Worm (Caenorhabditis elegans) whole organism, L1 larva: ENCODE results near the gene F44E2.10.

Source experiments
- Y116A8C.19 ChIP-seq: sonication (generic microtip); optimal IDR thresholded peaks from 2 replicates; lab custom pipeline; 2016; ENCODE audit warnings: missing compliant biosample characterization, missing genetic modification characterization, borderline replicate concordance
- aly-2 ChIP-seq: fragments of 150-350 bp; optimal IDR thresholded peaks from 2 replicates; lab custom pipeline; 2014; ENCODE audit warnings: missing biosample characterization, missing genetic modification characterization
- blmp-1 ChIP-seq: fragments of 150-350 bp; optimal IDR thresholded peaks from 2 replicates; lab custom pipeline; 2014; ENCODE audit warnings: missing biosample characterization, missing genetic modification characterization
- ceh-63 ChIP-seq: fragments of 200-800 bp; sonication (Bioruptor generic); optimal IDR thresholded peaks from 2 replicates; lab custom pipeline; 2018; ENCODE audit warnings: mild to moderate bottlenecking, missing genetic modification characterization, missing compliant biosample characterization
- ceh-82 ChIP-seq, 3 experiments: fragments of 150-350 bp in 1 of 3; sonication (generic microtip) in 2 of 3; optimal IDR thresholded peaks; 2 replicates each; lab custom pipeline; 2014 to 2017; ENCODE audit warnings: missing biosample characterization in 3 of 3, missing genetic modification characterization in 3 of 3
- ceh-88 ChIP-seq: fragments of 200-800 bp; sonication (Bioruptor generic); IDR thresholded peaks from 2 replicates; pipeline ENCODE4 v1.3.6; 2022; ENCODE audit warnings: missing genetic modification characterization, missing compliant biosample characterization
- dpl-1 ChIP-seq, 3 experiments: fragments of 150-350 bp in 2 of 3; sonication (generic microtip) in 1 of 3; optimal IDR thresholded peaks; 2 replicates each; lab custom pipeline; 2014 to 2017; ENCODE audit warnings: missing biosample characterization in 3 of 3, missing genetic modification characterization in 3 of 3, missing genetic modification reagents in 3 of 3
- egl-27 ChIP-seq, 2 experiments: fragments of 150-350 bp in 1 of 2; sonication (generic microtip); optimal IDR thresholded peaks; 3 replicates each; lab custom pipeline; 2017 to 2018; ENCODE audit warnings: missing biosample characterization in 2 of 2, missing genetic modification characterization in 2 of 2, missing genetic modification reagents in 2 of 2
- elt-3 ChIP-seq, 6 experiments: fragments of 150-350 bp in 1 of 6; sonication (generic microtip); optimal IDR thresholded peaks; 2 replicates each; lab custom pipeline; 2017 to 2018; ENCODE audit warnings: missing biosample characterization in 6 of 6, missing genetic modification characterization in 6 of 6, inconsistent platforms in 1 of 6
- ets-5 ChIP-seq: fragments of 200-800 bp; sonication (Bioruptor generic); IDR thresholded peaks from 2 replicates; pipeline ENCODE4 v1.3.6; 2022; ENCODE audit warnings: missing genetic modification characterization, missing compliant biosample characterization
- fkh-10 ChIP-seq: sonication (generic microtip); optimal IDR thresholded peaks from 2 replicates; lab custom pipeline; 2017; ENCODE audit warnings: missing biosample characterization, missing genetic modification reagents, missing genetic modification characterization
- fkh-4 ChIP-seq: sonication (generic microtip); optimal IDR thresholded peaks from 2 replicates; lab custom pipeline; 2016; ENCODE audit warnings: missing compliant biosample characterization, missing genetic modification characterization, borderline replicate concordance
- grh-1 ChIP-seq: fragments of 200-800 bp; sonication (Bioruptor generic); IDR thresholded peaks from 2 replicates; pipeline ENCODE4 v1.3.6; 2022; ENCODE audit warnings: missing genetic modification reagents, missing genetic modification characterization, missing compliant biosample characterization
- hlh-17 ChIP-seq: fragments of 200-800 bp; sonication (Bioruptor generic); optimal IDR thresholded peaks from 2 replicates; lab custom pipeline; 2018; ENCODE audit warnings: missing genetic modification characterization, mild to moderate bottlenecking, missing compliant biosample characterization, moderate library complexity, borderline replicate concordance
- hlh-4 ChIP-seq: sonication (generic microtip); optimal IDR thresholded peaks from 2 replicates; lab custom pipeline; 2016; ENCODE audit warnings: mild to moderate bottlenecking, missing genetic modification characterization, missing compliant biosample characterization
- irx-1 ChIP-seq: sonication (generic microtip); optimal IDR thresholded peaks from 2 replicates; lab custom pipeline; 2016; ENCODE audit warnings: missing genetic modification characterization, missing compliant biosample characterization
- lin-13 ChIP-seq: fragments of 150-350 bp; optimal IDR thresholded peaks from 2 replicates; lab custom pipeline; 2014; ENCODE audit warnings: missing biosample characterization, missing genetic modification reagents, missing genetic modification characterization
- lin-14 ChIP-seq: fragments of 200-800 bp; sonication (Bioruptor generic); optimal IDR thresholded peaks from 2 replicates; lab custom pipeline; 2018; ENCODE audit warnings: mild to moderate bottlenecking, missing genetic modification characterization, moderate library complexity, missing compliant biosample characterization
- lin-15B ChIP-seq: fragments of 150-350 bp; sonication (generic microtip); optimal IDR thresholded peaks from 3 replicates; lab custom pipeline; 2014; ENCODE audit warnings: missing biosample characterization, missing genetic modification characterization
- lsy-2 ChIP-seq, 2 experiments: fragments of 150-350 bp; optimal IDR thresholded peaks; 2 replicates each; lab custom pipeline; 2014; ENCODE audit warnings: missing biosample characterization in 2 of 2, missing genetic modification characterization in 2 of 2
- mdl-1 ChIP-seq, 2 experiments: fragments of 150-350 bp; optimal IDR thresholded peaks; 2 replicates each; lab custom pipeline; 2014 to 2017; ENCODE audit warnings: missing biosample characterization in 2 of 2, missing genetic modification characterization in 2 of 2, inconsistent platforms in 1 of 2
- mef-2 ChIP-seq: fragments of 150-350 bp; optimal IDR thresholded peaks from 2 replicates; lab custom pipeline; 2014; ENCODE audit warnings: missing biosample characterization, missing genetic modification characterization
- mep-1 ChIP-seq: fragments of 150-350 bp; optimal IDR thresholded peaks from 2 replicates; lab custom pipeline; 2014; ENCODE audit warnings: missing biosample characterization, missing genetic modification characterization
- nhr-11 ChIP-seq: fragments of 150-350 bp; optimal IDR thresholded peaks from 2 replicates; lab custom pipeline; 2014; ENCODE audit warnings: missing biosample characterization, missing genetic modification characterization
- nhr-19 ChIP-seq: fragments of 200-800 bp; sonication (Bioruptor generic); conservative IDR thresholded peaks from 2 replicates; pipeline ENCODE4 v1.3.6; 2022; ENCODE audit warnings: missing genetic modification characterization, missing compliant biosample characterization
- nhr-20 ChIP-seq: sonication (generic microtip); optimal IDR thresholded peaks from 2 replicates; lab custom pipeline; 2016; ENCODE audit warnings: mild to moderate bottlenecking, missing genetic modification characterization, missing compliant biosample characterization
- nhr-237 ChIP-seq: fragments of 150-350 bp; optimal IDR thresholded peaks from 2 replicates; lab custom pipeline; 2014; ENCODE audit warnings: missing biosample characterization, missing genetic modification characterization
- nhr-47 ChIP-seq: sonication (generic microtip); optimal IDR thresholded peaks from 2 replicates; lab custom pipeline; 2016; ENCODE audit warnings: mild to moderate bottlenecking, missing genetic modification characterization, moderate library complexity, missing compliant biosample characterization
- nhr-84 ChIP-seq: sonication (generic microtip); optimal IDR thresholded peaks from 2 replicates; lab custom pipeline; 2017; ENCODE audit warnings: missing biosample characterization, missing genetic modification characterization
- pag-3 ChIP-seq: sonication (generic microtip); optimal IDR thresholded peaks from 2 replicates; lab custom pipeline; 2017; ENCODE audit warnings: missing genetic modification characterization, mild to moderate bottlenecking, missing compliant biosample characterization, antibody characterized with exemption, borderline replicate concordance; ENCODE audit not compliant: insufficient read depth
- skn-1 ChIP-seq: fragments of 150-350 bp; optimal IDR thresholded peaks from 2 replicates; lab custom pipeline; 2014; ENCODE audit warnings: missing biosample characterization, missing genetic modification characterization
- sox-4 ChIP-seq: sonication (generic microtip); optimal IDR thresholded peaks from 2 replicates; lab custom pipeline; 2016; ENCODE audit warnings: missing genetic modification characterization, missing compliant biosample characterization
- sptf-1 ChIP-seq: fragments of 150-350 bp; optimal IDR thresholded peaks from 2 replicates; lab custom pipeline; 2014; ENCODE audit warnings: missing biosample characterization, missing genetic modification characterization
- tbx-2 ChIP-seq: sonication (generic microtip); optimal IDR thresholded peaks from 2 replicates; lab custom pipeline; 2016; ENCODE audit warnings: missing genetic modification characterization, missing compliant biosample characterization
- unc-130 ChIP-seq: fragments of 150-350 bp; optimal IDR thresholded peaks from 2 replicates; lab custom pipeline; 2017; ENCODE audit warnings: missing biosample characterization, missing genetic modification characterization, inconsistent platforms
- unc-86 ChIP-seq: sonication (generic microtip); optimal IDR thresholded peaks from 2 replicates; lab custom pipeline; 2016; ENCODE audit warnings: missing genetic modification characterization, missing compliant biosample characterization
- unc-98 ChIP-seq: fragments of 200-800 bp; sonication (Bioruptor generic); IDR thresholded peaks from 2 replicates; pipeline ENCODE4 v1.3.6; 2022; ENCODE audit warnings: missing genetic modification characterization, missing compliant biosample characterization
- zip-4 ChIP-seq: fragments of 200-800 bp; sonication (Bioruptor generic); optimal IDR thresholded peaks from 2 replicates; lab custom pipeline; 2018; ENCODE audit warnings: mild to moderate bottlenecking, missing genetic modification characterization, moderate library complexity, missing compliant biosample characterization
- ztf-4 ChIP-seq: fragments of 150-350 bp; optimal IDR thresholded peaks from 2 replicates; lab custom pipeline; 2014; ENCODE audit warnings: missing biosample characterization, missing genetic modification characterization

The F44E2.10 gene

ce11 chrIII:8850482-8851047 lies 19.7 kb upstream of the F44E2.10 start, which contains the start of gene F44E2.9 (continued):
- TF ChIP-seq aly-2 (tag; lab: Kevin White, UChicago) (no peak), mep-1 (tag; lab: Kevin White, UChicago) (peak; percentile 65), mef-2 (tag; lab: Kevin White, UChicago) (no peak), ceh-88 (GFP tag; lab: Robert Waterston, UW) (no peak), unc-86 (peak; percentile 59), unc-130 (peak; percentile 51), pag-3 (tag; lab: Kevin White, UChicago) (no peak), ceh-82 (tag; optimal IDR thresholded peaks at IDR 0.05; lab: Kevin White, UChicago) (peak; percentile 13 to 75 (median 43)), mdl-1 (tag; optimal IDR thresholded peaks at IDR 0.05; lab: Kevin White, UChicago) (peak in 1 of 2 experiments; percentile 20), unc-98 (GFP tag; lab: Robert Waterston, UW) (peak; percentile 74), nhr-237 (no peak), ztf-4 (tag; lab: Kevin White, UChicago) (no peak), lin-15B (peak; percentile 33), ets-5 (GFP tag; lab: Robert Waterston, UW) (no peak), fkh-4 (tag; lab: Kevin White, UChicago) (peak; percentile 69), dpl-1 (GFP tag; optimal IDR thresholded peaks at IDR 0.05; lab: Kevin White, UChicago) (peak; percentile 89 to 95 (median 93)), hlh-4 (tag; lab: Kevin White, UChicago) (no peak), elt-3 (tag; optimal IDR thresholded peaks at IDR 0.05; lab: Kevin White, UChicago) (peak in 1 of 6 experiments; percentile 58), tbx-2 (tag; lab: Kevin White, UChicago) (peak; percentile 77), lin-13 (peak; percentile 26), lsy-2 (tag; optimal IDR thresholded peaks at IDR 0.05; lab: Kevin White, UChicago) (peak; percentile 76 to 86), sptf-1 (no peak), nhr-19 (GFP tag; lab: Robert Waterston, UW) (peak; percentile 55), zip-4 (GFP tag; lab: Kevin White, UChicago) (no peak), sox-4 (tag; lab: Kevin White, UChicago) (no peak), nhr-84 (tag; lab: Kevin White, UChicago) (no peak), nhr-20 (tag; lab: Kevin White, UChicago) (peak; percentile 70), hlh-17 (GFP tag; lab: Kevin White, UChicago) (no peak), ceh-63 (GFP tag; lab: Kevin White, UChicago) (no peak), Y116A8C.19 (peak; percentile 2), egl-27 (tag; optimal IDR thresholded peaks at IDR 0.05; lab: Kevin White, UChicago) (no peak)

- TF ChIP-seq irx-1 (tag; lab: Kevin White, UChicago) (no peak), lin-14 (GFP tag; lab: Kevin White, UChicago) (no peak), dpl-1 (GFP tag; optimal IDR thresholded peaks at IDR 0.05; lab: Kevin White, UChicago) (no peak), nhr-11 (tag; lab: Kevin White, UChicago) (no peak), nhr-47 (tag; lab: Kevin White, UChicago) (no peak), grh-1 (GFP tag; lab: Robert Waterston, UW) (no peak), fkh-10 (GFP tag; lab: Kevin White, UChicago) (no peak), nhr-84 (tag; lab: Kevin White, UChicago) (no peak), Y116A8C.19 (no peak), skn-1 (no peak), blmp-1 (tag; lab: Kevin White, UChicago) (no peak)
Measured at ce11 chrIII:8849507-8849906, 18.6 kb upstream of the F44E2.10 start, which contains the start of gene F44E2.8. Gene F44E2.8 (minus strand): TSS chrIII:8849877.
